Fruit fly (Drosophila melanogaster) whole organism, embryonic: ENCODE measurements around the gene eIF4E5.

ENCODE experiments used
- Asciz ChIP-seq: fragments of 200-800 bp; sonication (Bioruptor generic); optimal IDR thresholded peaks from 2 replicates; lab custom pipeline; 2017; ENCODE audit warnings: missing biosample characterization, mild to moderate bottlenecking, missing genetic modification characterization, missing genetic modification reagents
- Blimp-1 ChIP-seq: fragments of 200-800 bp; sonication (Bioruptor generic); optimal IDR thresholded peaks from 3 replicates; lab custom pipeline; 2018; ENCODE audit warnings: missing biosample characterization, missing genetic modification characterization, mild to moderate bottlenecking, moderate library complexity, missing genetic modification reagents
- CG10267 ChIP-seq: fragments of 200-800 bp; sonication (Bioruptor generic); optimal IDR thresholded peaks from 2 replicates; lab custom pipeline; 2018; ENCODE audit warnings: missing biosample characterization, mild to moderate bottlenecking, missing genetic modification characterization, moderate library complexity
- CG10321 ChIP-seq: fragments of 200-800 bp; sonication (Bioruptor generic); IDR thresholded peaks from 2 replicates; pipeline ENCODE4 v1.3.6; 2022; ENCODE audit warnings: missing biosample characterization, missing genetic modification characterization
- CG11085 ChIP-seq: fragments of 200-800 bp; sonication (Bioruptor generic); IDR thresholded peaks from 2 replicates; pipeline ENCODE4 v1.3.6; 2022; ENCODE audit warnings: missing biosample characterization, missing genetic modification characterization
- CG11247 ChIP-seq: fragments of 200-800 bp; sonication (Bioruptor generic); IDR thresholded peaks from 2 replicates; pipeline ENCODE4 v1.3.6; 2022; ENCODE audit warnings: missing biosample characterization, missing genetic modification characterization
- CG11695 ChIP-seq: fragments of 200-800 bp; sonication (Bioruptor generic); IDR thresholded peaks from 3 replicates; pipeline ENCODE4 v1.3.6; 2022; ENCODE audit warnings: missing biosample characterization, missing genetic modification characterization
- CG11696 ChIP-seq: fragments of 200-800 bp; sonication (Bioruptor generic); IDR thresholded peaks from 2 replicates; pipeline ENCODE4 v1.3.6; 2022; ENCODE audit warnings: missing biosample characterization, missing genetic modification characterization
- CG13424 ChIP-seq: fragments of 200-800 bp; sonication (Bioruptor generic); optimal IDR thresholded peaks from 2 replicates; lab custom pipeline; 2019; ENCODE audit warnings: missing biosample characterization, mild to moderate bottlenecking, missing genetic modification characterization, moderate library complexity
- CG14014 ChIP-seq: fragments of 200-800 bp; sonication (Bioruptor generic); IDR thresholded peaks from 2 replicates; pipeline ENCODE4 v1.3.6; 2022; ENCODE audit warnings: missing biosample characterization, missing genetic modification characterization
- CG14965 ChIP-seq: fragments of 200-800 bp; sonication (Bioruptor generic); optimal IDR thresholded peaks from 2 replicates; lab custom pipeline; 2016; ENCODE audit warnings: missing biosample characterization, missing genetic modification characterization, borderline replicate concordance
- CG1832 ChIP-seq: fragments of 200-800 bp; sonication (Bioruptor generic); optimal IDR thresholded peaks from 2 replicates; lab custom pipeline; 2017; ENCODE audit warnings: missing biosample characterization, mild to moderate bottlenecking, missing genetic modification characterization, inconsistent platforms
- CG42726 ChIP-seq: fragments of 200-800 bp; sonication (Bioruptor generic); IDR thresholded peaks from 2 replicates; pipeline ENCODE4 v1.3.6; 2022; ENCODE audit warnings: missing biosample characterization, missing genetic modification characterization; ENCODE audit not compliant: partially characterized antibody
- CG4404 ChIP-seq: fragments of 200-800 bp; sonication (Bioruptor generic); IDR thresholded peaks from 2 replicates; pipeline ENCODE4 v1.3.6; 2022; ENCODE audit warnings: missing biosample characterization, missing genetic modification characterization
- CG6765 ChIP-seq: fragments of 200-800 bp; sonication (Bioruptor generic); optimal IDR thresholded peaks from 3 replicates; lab custom pipeline; 2017; ENCODE audit warnings: missing biosample characterization, mild to moderate bottlenecking, missing genetic modification characterization
- CG7556 ChIP-seq: fragments of 200-800 bp; sonication (Bioruptor generic); optimal IDR thresholded peaks from 2 replicates; lab custom pipeline; 2017; ENCODE audit warnings: missing biosample characterization, mild to moderate bottlenecking, missing genetic modification characterization
- CG9215 ChIP-seq: fragments of 200-800 bp; sonication (Bioruptor generic); IDR thresholded peaks from 2 replicates; pipeline ENCODE4 v1.3.6; 2022; ENCODE audit warnings: missing biosample characterization, missing genetic modification characterization
- CG9797 ChIP-seq: fragments of 200-800 bp; sonication (Bioruptor generic); optimal IDR thresholded peaks from 3 replicates; lab custom pipeline; 2018; ENCODE audit warnings: missing biosample characterization, mild to moderate bottlenecking, missing genetic modification characterization
- D19B ChIP-seq: fragments of 200-800 bp; sonication (Bioruptor generic); optimal IDR thresholded peaks from 2 replicates; lab custom pipeline; 2017; ENCODE audit warnings: missing biosample characterization, mild to moderate bottlenecking, missing genetic modification characterization
- Hmr ChIP-seq: fragments of 200-800 bp; sonication (Bioruptor generic); optimal IDR thresholded peaks from 3 replicates; lab custom pipeline; 2017; ENCODE audit warnings: mild to moderate bottlenecking, missing biosample characterization, missing genetic modification reagents, missing genetic modification characterization
- MESR4 ChIP-seq: fragments of 200-800 bp; sonication (Bioruptor generic); optimal IDR thresholded peaks from 2 replicates; lab custom pipeline; 2018; ENCODE audit warnings: missing biosample characterization, mild to moderate bottlenecking, missing genetic modification characterization, moderate library complexity
- Optix ChIP-seq: fragments of 200-800 bp; sonication (Bioruptor generic); IDR thresholded peaks from 3 replicates; pipeline ENCODE4 v1.3.6; 2022; ENCODE audit warnings: missing biosample characterization, missing genetic modification characterization
- PHDP ChIP-seq: fragments of 200-800 bp; sonication (Bioruptor generic); optimal IDR thresholded peaks from 3 replicates; lab custom pipeline; 2018; ENCODE audit warnings: missing biosample characterization, mild to moderate bottlenecking, missing genetic modification characterization, moderate library complexity
- Scr ChIP-seq: fragments of 200-800 bp; sonication (Bioruptor generic); IDR thresholded peaks from 2 replicates; pipeline ENCODE4 v1.3.6; 2022; ENCODE audit warnings: missing biosample characterization, missing genetic modification characterization; ENCODE audit not compliant: partially characterized antibody
- Sin3A ChIP-seq: fragments of >200 bp; optimal IDR thresholded peaks from 2 replicates; lab custom pipeline; 2018
- Taf1 ChIP-seq: fragments of 200-800 bp; sonication (Bioruptor generic); IDR thresholded peaks from 2 replicates; pipeline ENCODE4 v1.3.6; 2022; ENCODE audit warnings: missing biosample characterization, missing genetic modification characterization
- az2 ChIP-seq: fragments of 200-800 bp; sonication (Bioruptor generic); optimal IDR thresholded peaks from 3 replicates; lab custom pipeline; 2016; ENCODE audit warnings: missing biosample characterization, missing genetic modification characterization
- br ChIP-seq: fragments of >200 bp; optimal IDR thresholded peaks from 2 replicates; lab custom pipeline; 2017
- btn ChIP-seq: fragments of 200-800 bp; sonication (Bioruptor generic); optimal IDR thresholded peaks from 2 replicates; lab custom pipeline; 2016; ENCODE audit warnings: missing biosample characterization, missing genetic modification characterization
- dati ChIP-seq: fragments of 200-800 bp; sonication (Bioruptor generic); IDR thresholded peaks from 2 replicates; pipeline ENCODE4 v1.3.6; 2022; ENCODE audit warnings: missing biosample characterization, missing genetic modification characterization
- fd102C ChIP-seq: fragments of 200-800 bp; sonication (Bioruptor generic); optimal IDR thresholded peaks from 2 replicates; lab custom pipeline; 2018; ENCODE audit warnings: missing biosample characterization, mild to moderate bottlenecking, missing genetic modification characterization, moderate library complexity
- fd64A ChIP-seq: fragments of 200-800 bp; sonication (Bioruptor generic); optimal IDR thresholded peaks from 3 replicates; lab custom pipeline; 2018; ENCODE audit warnings: missing biosample characterization, mild to moderate bottlenecking, missing genetic modification characterization
- ftz-f1 ChIP-seq: fragments of 200-800 bp; sonication (Bioruptor generic); optimal IDR thresholded peaks from 2 replicates; lab custom pipeline; 2016; ENCODE audit warnings: missing biosample characterization, missing genetic modification characterization
- grn ChIP-seq: fragments of 200-800 bp; sonication (Bioruptor generic); optimal IDR thresholded peaks from 3 replicates; lab custom pipeline; 2017; ENCODE audit warnings: missing biosample characterization, missing genetic modification characterization
- ham ChIP-seq: fragments of 200-800 bp; sonication (Bioruptor generic); IDR thresholded peaks from 2 replicates; pipeline ENCODE4 v1.3.6; 2022; ENCODE audit warnings: missing biosample characterization, missing genetic modification characterization
- jing ChIP-seq: fragments of 200-800 bp; sonication (Bioruptor generic); optimal IDR thresholded peaks from 2 replicates; lab custom pipeline; 2018; ENCODE audit warnings: missing biosample characterization, mild to moderate bottlenecking, missing genetic modification characterization
- ken ChIP-seq: fragments of 200-800 bp; sonication (Bioruptor generic); IDR thresholded peaks from 3 replicates; pipeline ENCODE4 v1.3.6; 2022; ENCODE audit warnings: missing biosample characterization, missing genetic modification characterization
- klu ChIP-seq: fragments of 200-800 bp; sonication (Bioruptor generic); IDR thresholded peaks from 2 replicates; pipeline ENCODE4 v1.3.6; 2022; ENCODE audit warnings: missing biosample characterization, missing genetic modification characterization
- lmd ChIP-seq: fragments of 200-800 bp; sonication (Bioruptor generic); IDR thresholded peaks from 2 replicates; pipeline ENCODE4 v1.3.6; 2022; ENCODE audit warnings: missing biosample characterization, missing genetic modification characterization
- oc ChIP-seq: fragments of 200-800 bp; sonication (Bioruptor generic); optimal IDR thresholded peaks from 2 replicates; lab custom pipeline; 2018; ENCODE audit warnings: missing biosample characterization, mild to moderate bottlenecking, missing genetic modification characterization, moderate library complexity
- odd ChIP-seq: fragments of 200-800 bp; sonication (Bioruptor generic); optimal IDR thresholded peaks from 2 replicates; lab custom pipeline; 2017; ENCODE audit warnings: missing biosample characterization, mild to moderate bottlenecking, missing genetic modification characterization
- p53 ChIP-seq: fragments of 200-800 bp; sonication (Bioruptor generic); optimal IDR thresholded peaks from 2 replicates; lab custom pipeline; 2016; ENCODE audit warnings: missing biosample characterization, missing genetic modification characterization
- pita ChIP-seq: fragments of 200-800 bp; sonication (Bioruptor generic); optimal IDR thresholded peaks from 2 replicates; lab custom pipeline; 2017; ENCODE audit warnings: missing biosample characterization, mild to moderate bottlenecking, missing genetic modification characterization
- pum ChIP-seq: fragments of 200-800 bp; sonication (Bioruptor generic); optimal IDR thresholded peaks from 2 replicates; lab custom pipeline; 2016; ENCODE audit warnings: missing biosample characterization, missing genetic modification characterization
- rib ChIP-seq: fragments of 200-800 bp; sonication (Bioruptor generic); IDR thresholded peaks from 2 replicates; pipeline ENCODE4 v1.3.6; 2022; ENCODE audit warnings: missing biosample characterization, missing genetic modification characterization
- scrt ChIP-seq: fragments of 200-800 bp; sonication (Bioruptor generic); optimal IDR thresholded peaks from 2 replicates; lab custom pipeline; 2018; ENCODE audit warnings: missing biosample characterization, mild to moderate bottlenecking, missing genetic modification characterization, moderate library complexity
- sisA ChIP-seq: fragments of 200-800 bp; sonication (Bioruptor generic); IDR thresholded peaks from 2 replicates; pipeline ENCODE4 v1.3.6; 2022; ENCODE audit warnings: missing biosample characterization, missing genetic modification characterization
- tna ChIP-seq: fragments of 200-800 bp; sonication (Bioruptor generic); IDR thresholded peaks from 2 replicates; pipeline ENCODE4 v1.3.6; 2022; ENCODE audit warnings: missing biosample characterization, missing genetic modification characterization; ENCODE audit not compliant: partially characterized antibody
- vvl ChIP-seq: fragments of 200-800 bp; sonication (Bioruptor generic); IDR thresholded peaks from 2 replicates; pipeline ENCODE4 v1.3.6; 2022; ENCODE audit warnings: missing biosample characterization, missing genetic modification characterization
- zf30C ChIP-seq: fragments of 200-800 bp; sonication (Bioruptor generic); optimal IDR thresholded peaks from 3 replicates; lab custom pipeline; 2018; ENCODE audit warnings: missing biosample characterization, mild to moderate bottlenecking, missing genetic modification characterization

Gene eIF4E5

dm6 chr3L:7903489-7904150 is 8.9 kb downstream of the eIF4E5 start (continued):
- TF ChIP-seq CG11695 (GFP tag; lab: Robert Waterston, UW) (peak; percentile 77; the same call in 2 of the 3 replicates), CG9215 (GFP tag; lab: Robert Waterston, UW) (peak; percentile 56; the same call in 1 of the 2 replicates), CG6765 (GFP tag; lab: Kevin White, UChicago) (no peak), CG42726 (GFP tag; lab: Robert Waterston, UW) (no peak), Optix (GFP tag; lab: Robert Waterston, UW) (no peak), D19B (GFP tag; lab: Kevin White, UChicago) (peak; percentile 56), Sin3A (no peak), CG7556 (GFP tag; lab: Kevin White, UChicago) (peak; percentile 82), jing (peak; percentile 58), vvl (GFP tag; lab: Robert Waterston, UW) (peak; percentile 95), klu (GFP tag; lab: Robert Waterston, UW) (peak; percentile 72), CG10321 (peak; percentile 42; the same call in 1 of the 2 replicates), MESR4 (GFP tag; lab: Kevin White, UChicago) (peak; percentile 7), CG11696 (GFP tag; lab: Robert Waterston, UW) (peak; percentile 59; the same call in 1 of the 2 replicates), CG11085 (peak; percentile 68), Blimp-1 (GFP tag; lab: Kevin White, UChicago) (peak; percentile 94), br (lab: Kevin White, UChicago) (no peak), ftz-f1 (GFP tag; lab: Kevin White, UChicago) (no peak), CG14014 (GFP tag; lab: Robert Waterston, UW) (peak; percentile 77), CG10267 (peak; percentile 85), sisA (GFP tag; lab: Robert Waterston, UW) (peak; percentile 83), CG14965 (peak; percentile 54), CG1832 (GFP tag; lab: Kevin White, UChicago) (no peak), tna (GFP tag; lab: Robert Waterston, UW) (no peak), fd102C (GFP tag; lab: Kevin White, UChicago) (peak; percentile 21), dati (GFP tag; lab: Robert Waterston, UW) (peak; percentile 73; the same call in 1 of the 2 replicates), CG4404 (peak; percentile 67), zf30C (GFP tag; lab: Kevin White, UChicago) (peak; percentile 56), btn (GFP tag; lab: Kevin White, UChicago) (peak; percentile 52), grn (GFP tag; lab: Kevin White, UChicago) (peak; percentile 45), lmd (GFP tag; lab: Robert Waterston, UW) (peak; percentile 88), ham (GFP tag; lab: Robert Waterston, UW) (0 out of 2 replicates have a peak, but pooled peaks have one; percentile 25), Asciz (peak; percentile 90), CG11247 (GFP tag; lab: Robert Waterston, UW) (peak; percentile 70), scrt (peak; percentile 70), oc (tag; lab: Kevin White, UChicago) (peak; percentile 92), CG13424 (tag; lab: Kevin White, UChicago) (peak; percentile 90), pita (GFP tag; lab: Kevin White, UChicago) (no peak), ken (GFP tag; lab: Robert Waterston, UW) (peak; percentile 84), Scr (GFP tag; lab: Robert Waterston, UW) (no peak), az2 (GFP tag; lab: Kevin White, UChicago) (peak; percentile 86), Hmr (peak; percentile 60), Taf1 (GFP tag; lab: Robert Waterston, UW) (no peak), pum (peak; percentile 77), CG9797 (no peak), odd (GFP tag; lab: Kevin White, UChicago) (peak; percentile 63), rib (GFP tag; lab: Robert Waterston, UW) (no peak; the same call in 1 of the 2 replicates), fd64A (GFP tag; lab: Kevin White, UChicago) (peak; percentile 80), p53 (GFP tag; lab: Kevin White, UChicago) (peak; percentile 47), PHDP (peak; percentile 90)
